Worm (Caenorhabditis elegans) whole organism, young adult: ENCODE data around the gene frg-1.

Source experiments
- B0336.3 ChIP-seq: fragments of 200-800 bp; sonication (Bioruptor generic); IDR thresholded peaks from 2 replicates; pipeline ENCODE4 v1.3.6; 2022; ENCODE audit warnings: missing genetic modification characterization, missing compliant biosample characterization
- F10E7.11 ChIP-seq: sonication (generic microtip); optimal IDR thresholded peaks from 2 replicates; lab custom pipeline; 2017; ENCODE audit warnings: mild to moderate bottlenecking, missing genetic modification characterization, moderate library complexity, missing compliant biosample characterization
- F39B2.1 ChIP-seq: fragments of 200-800 bp; sonication (Bioruptor generic); IDR thresholded peaks from 2 replicates; pipeline ENCODE4 v1.3.6; 2022; ENCODE audit warnings: missing genetic modification reagents, missing genetic modification characterization, missing compliant biosample characterization
- F49E8.2 ChIP-seq: sonication (generic microtip); optimal IDR thresholded peaks from 3 replicates; lab custom pipeline; 2017; ENCODE audit warnings: missing genetic modification characterization, mild to moderate bottlenecking, missing compliant biosample characterization, antibody characterized with exemption, moderate library complexity; ENCODE audit not compliant: insufficient read depth
- F52B5.7 ChIP-seq: sonication (generic microtip); optimal IDR thresholded peaks from 2 replicates; lab custom pipeline; 2016; ENCODE audit warnings: mild to moderate bottlenecking, missing genetic modification characterization, missing compliant biosample characterization
- F57A8.1 ChIP-seq: fragments of 200-800 bp; sonication (Bioruptor generic); optimal IDR thresholded peaks from 2 replicates; lab custom pipeline; 2018; ENCODE audit warnings: mild to moderate bottlenecking, missing genetic modification characterization, moderate library complexity, missing compliant biosample characterization
- F57C9.4 ChIP-seq: sonication (generic microtip); optimal IDR thresholded peaks from 2 replicates; lab custom pipeline; 2017; ENCODE audit warnings: mild to moderate bottlenecking, missing genetic modification characterization, missing compliant biosample characterization
- Y95B8A.8 ChIP-seq: fragments of 200-800 bp; sonication (Bioruptor generic); IDR thresholded peaks from 2 replicates; pipeline ENCODE4 v1.3.6; 2022; ENCODE audit warnings: missing genetic modification reagents, missing genetic modification characterization, missing compliant biosample characterization
- aptf-3 ChIP-seq: fragments of 200-800 bp; sonication (Bioruptor generic); IDR thresholded peaks from 2 replicates; pipeline ENCODE4 v1.3.6; 2022; ENCODE audit warnings: missing genetic modification characterization, missing compliant biosample characterization
- attf-3 ChIP-seq: fragments of 200-800 bp; sonication (Bioruptor generic); conservative IDR thresholded peaks from 2 replicates; pipeline ENCODE4 v1.3.6; 2022; ENCODE audit warnings: missing genetic modification reagents, missing genetic modification characterization, missing compliant biosample characterization
- attf-5 ChIP-seq: fragments of 200-800 bp; sonication (Bioruptor generic); optimal IDR thresholded peaks from 2 replicates; lab custom pipeline; 2018; ENCODE audit warnings: mild to moderate bottlenecking, missing genetic modification characterization, missing compliant biosample characterization
- attf-6 ChIP-seq: fragments of 200-800 bp; sonication (Bioruptor generic); IDR thresholded peaks from 2 replicates; pipeline ENCODE4 v1.3.6; 2022; ENCODE audit warnings: missing genetic modification reagents, missing genetic modification characterization, missing compliant biosample characterization
- ceh-27 ChIP-seq: fragments of 200-800 bp; sonication (Bioruptor generic); optimal IDR thresholded peaks from 2 replicates; lab custom pipeline; 2018; ENCODE audit warnings: mild to moderate bottlenecking, missing genetic modification characterization, moderate library complexity, missing compliant biosample characterization
- ceh-91 ChIP-seq: fragments of 200-800 bp; sonication (Bioruptor generic); IDR thresholded peaks from 2 replicates; pipeline ENCODE4 v1.3.6; 2022; ENCODE audit warnings: missing genetic modification reagents, missing genetic modification characterization, missing compliant biosample characterization
- chd-7 ChIP-seq: sonication (generic microtip); optimal IDR thresholded peaks from 2 replicates; lab custom pipeline; 2016; ENCODE audit warnings: mild to moderate bottlenecking, missing genetic modification characterization, moderate library complexity, missing compliant biosample characterization
- dpff-1 ChIP-seq: sonication (generic microtip); optimal IDR thresholded peaks from 2 replicates; lab custom pipeline; 2017; ENCODE audit warnings: mild to moderate bottlenecking, missing genetic modification characterization, missing compliant biosample characterization
- dpl-1 ChIP-seq: fragments of 150-350 bp; optimal IDR thresholded peaks from 2 replicates; lab custom pipeline; 2014; ENCODE audit warnings: missing biosample characterization, missing genetic modification reagents, missing genetic modification characterization
- egl-18 ChIP-seq: fragments of 200-800 bp; sonication (Bioruptor generic); IDR thresholded peaks from 2 replicates; pipeline ENCODE4 v1.3.6; 2022; ENCODE audit warnings: missing genetic modification reagents, missing genetic modification characterization, missing compliant biosample characterization
- ekl-4 ChIP-seq: fragments of 200-800 bp; sonication (Bioruptor generic); IDR thresholded peaks from 2 replicates; pipeline ENCODE4 v1.3.6; 2022; ENCODE audit warnings: missing genetic modification reagents, missing genetic modification characterization, missing compliant biosample characterization
- hmg-1.2 ChIP-seq: fragments of 200-800 bp; sonication (Bioruptor generic); IDR thresholded peaks from 2 replicates; pipeline ENCODE4 v1.3.6; 2022; ENCODE audit warnings: missing genetic modification reagents, missing genetic modification characterization, missing compliant biosample characterization
- lag-1 ChIP-seq: fragments of 200-800 bp; sonication (Bioruptor generic); IDR thresholded peaks from 2 replicates; pipeline ENCODE4 v1.3.6; 2022; ENCODE audit warnings: missing genetic modification reagents, missing genetic modification characterization, missing compliant biosample characterization
- let-526 ChIP-seq: fragments of 200-800 bp; sonication (Bioruptor generic); IDR thresholded peaks from 2 replicates; pipeline ENCODE4 v1.3.6; 2022; ENCODE audit warnings: missing genetic modification reagents, missing genetic modification characterization, missing compliant biosample characterization
- lsy-27 ChIP-seq: sonication (generic microtip); optimal IDR thresholded peaks from 2 replicates; lab custom pipeline; 2017; ENCODE audit warnings: missing genetic modification characterization, mild to moderate bottlenecking, missing compliant biosample characterization, antibody characterized with exemption, missing genotype, borderline replicate concordance; ENCODE audit not compliant: insufficient read depth
- madf-8 ChIP-seq: fragments of 200-800 bp; sonication (Bioruptor generic); conservative IDR thresholded peaks from 2 replicates; pipeline ENCODE4 v1.3.6; 2022; ENCODE audit warnings: missing genetic modification reagents, missing genetic modification characterization, missing compliant biosample characterization
- mcd-1 ChIP-seq: fragments of 200-800 bp; sonication (Bioruptor generic); IDR thresholded peaks from 2 replicates; pipeline ENCODE4 v1.3.6; 2022; ENCODE audit warnings: missing genetic modification reagents, missing genetic modification characterization, missing compliant biosample characterization
- mxl-1 ChIP-seq: sonication (generic microtip); optimal IDR thresholded peaks from 2 replicates; lab custom pipeline; 2016; ENCODE audit warnings: missing genetic modification characterization, missing compliant biosample characterization
- nfya-1 ChIP-seq: sonication (generic microtip); optimal IDR thresholded peaks from 2 replicates; lab custom pipeline; 2017; ENCODE audit warnings: antibody characterized with exemption, missing compliant biosample characterization, missing genetic modification characterization, borderline replicate concordance; ENCODE audit not compliant: insufficient read depth
- nfyb-1 ChIP-seq: fragments of 200-800 bp; sonication (Bioruptor generic); IDR thresholded peaks from 2 replicates; pipeline ENCODE4 v1.3.6; 2022; ENCODE audit warnings: missing genetic modification reagents, missing genetic modification characterization, missing compliant biosample characterization
- nhr-179 ChIP-seq: sonication (generic microtip); optimal IDR thresholded peaks from 2 replicates; lab custom pipeline; 2016; ENCODE audit warnings: mild to moderate bottlenecking, missing genetic modification characterization, missing compliant biosample characterization
- pbrm-1 ChIP-seq: fragments of 200-800 bp; sonication (Bioruptor generic); IDR thresholded peaks from 2 replicates; pipeline ENCODE4 v1.3.6; 2022; ENCODE audit warnings: missing genetic modification reagents, missing genetic modification characterization, missing compliant biosample characterization
- rcor-1 ChIP-seq: fragments of 200-800 bp; sonication (Bioruptor generic); IDR thresholded peaks from 2 replicates; pipeline ENCODE4 v1.3.6; 2022; ENCODE audit warnings: missing genetic modification reagents, missing genetic modification characterization, missing compliant biosample characterization
- tbp1 ChIP-seq: fragments of 200-800 bp; sonication (Bioruptor generic); optimal IDR thresholded peaks from 2 replicates; lab custom pipeline; 2018; ENCODE audit warnings: mild to moderate bottlenecking, missing genetic modification characterization, missing compliant biosample characterization
- zfh-2 ChIP-seq: fragments of 200-800 bp; sonication (Bioruptor generic); conservative IDR thresholded peaks from 2 replicates; pipeline ENCODE4 v1.3.6; 2022; ENCODE audit warnings: missing genetic modification reagents, missing genetic modification characterization, missing compliant biosample characterization
- zim-3 ChIP-seq: sonication (generic microtip); optimal IDR thresholded peaks from 2 replicates; lab custom pipeline; 2017; ENCODE audit warnings: mild to moderate bottlenecking, missing genetic modification characterization, moderate library complexity, missing compliant biosample characterization
- ztf-3 ChIP-seq: fragments of 200-800 bp; sonication (Bioruptor generic); optimal IDR thresholded peaks from 2 replicates; lab custom pipeline; 2018; ENCODE audit warnings: mild to moderate bottlenecking, missing genetic modification characterization, missing compliant biosample characterization

Gene frg-1

DNA sequence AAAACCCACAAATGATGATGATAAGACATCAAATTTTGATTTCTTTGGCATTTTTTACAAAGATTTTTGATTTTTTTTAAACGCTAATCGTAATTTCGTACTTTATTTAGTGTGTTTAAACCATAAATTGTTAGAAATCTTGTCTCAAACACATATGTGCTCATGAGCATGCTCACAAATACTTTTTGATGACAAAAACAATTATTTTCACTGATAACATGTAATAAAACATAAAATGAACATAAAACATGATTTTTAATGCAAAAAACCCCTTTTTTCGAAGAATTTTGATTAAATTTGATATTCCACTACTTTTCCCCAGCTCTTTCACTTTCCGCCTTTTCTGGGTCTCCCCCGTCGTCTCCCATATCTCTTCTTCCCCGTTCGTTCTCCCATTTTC is 46.2 kb upstream of the frg-1 start:
- no peak for TF ChIP-seq ceh-91 (GFP tag; lab: Robert Waterston, UW)
- TF ChIP-seq mxl-1 (tag; lab: Kevin White, UChicago), result no peak
- TF ChIP-seq hmg-1.2 (GFP tag; lab: Robert Waterston, UW), result no peak
- TF ChIP-seq pbrm-1 (GFP tag; lab: Robert Waterston, UW), result no peak
- TF ChIP-seq lsy-27 (tag; lab: Kevin White, UChicago), result no peak
- no peak for TF ChIP-seq let-526 (GFP tag; lab: Robert Waterston, UW)
- no peak for TF ChIP-seq nfya-1 (tag; lab: Kevin White, UChicago)
- TF ChIP-seq F57C9.4 (tag; lab: Kevin White, UChicago), result no peak
- TF ChIP-seq F39B2.1 (GFP tag; lab: Robert Waterston, UW), result no peak
- TF ChIP-seq rcor-1 (GFP tag; lab: Robert Waterston, UW), result no peak

DNA sequence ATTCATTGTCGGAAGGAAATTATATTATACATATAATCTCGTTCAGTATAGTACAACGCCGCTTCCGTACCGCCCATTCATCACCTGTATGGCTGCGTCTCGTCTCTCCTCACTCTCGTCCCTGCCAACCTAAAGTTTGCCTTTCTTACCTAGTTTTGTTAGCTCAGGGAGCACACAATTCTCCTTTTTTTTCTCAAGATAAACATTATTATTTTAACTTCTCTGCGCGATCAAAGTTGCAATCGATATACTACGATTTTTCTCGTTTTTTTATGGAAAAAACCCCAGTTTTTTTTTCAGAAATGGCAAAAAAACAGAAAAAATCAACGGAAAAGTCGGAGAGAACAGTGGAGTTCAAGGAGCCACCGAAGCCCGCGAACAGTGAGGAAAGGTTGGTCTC is 44.5 kb upstream of the frg-1 start, which contains the start of gene epg-3:
epg-3 (plus strand) TSS at position 301 of the 400 bp plus-strand sequence.
- no peak for TF ChIP-seq B0336.3 (GFP tag; lab: Robert Waterston, UW)
- TF ChIP-seq aptf-3 (GFP tag; lab: Robert Waterston, UW), result no peak
- TF ChIP-seq ztf-3 (GFP tag; lab: Kevin White, UChicago), result no peak
- TF ChIP-seq madf-8 (GFP tag; lab: Robert Waterston, UW), result no peak
- TF ChIP-seq lag-1, result no peak
- TF ChIP-seq egl-18 (GFP tag; lab: Robert Waterston, UW), result no peak
- no peak for TF ChIP-seq attf-5
- TF ChIP-seq F49E8.2, result no peak
- TF ChIP-seq F57A8.1, result no peak
- TF ChIP-seq F10E7.11 (tag; lab: Kevin White, UChicago), result no peak
- no peak for TF ChIP-seq attf-3 (GFP tag; lab: Robert Waterston, UW)
- TF ChIP-seq tbp1 (GFP tag; lab: Kevin White, UChicago), result no peak
- no peak for TF ChIP-seq dpl-1 (GFP tag; lab: Kevin White, UChicago)
- TF ChIP-seq mxl-1 (tag; lab: Kevin White, UChicago), result no peak
- no peak for TF ChIP-seq nhr-179
- TF ChIP-seq ekl-4 (GFP tag; lab: Robert Waterston, UW), result no peak

DNA sequence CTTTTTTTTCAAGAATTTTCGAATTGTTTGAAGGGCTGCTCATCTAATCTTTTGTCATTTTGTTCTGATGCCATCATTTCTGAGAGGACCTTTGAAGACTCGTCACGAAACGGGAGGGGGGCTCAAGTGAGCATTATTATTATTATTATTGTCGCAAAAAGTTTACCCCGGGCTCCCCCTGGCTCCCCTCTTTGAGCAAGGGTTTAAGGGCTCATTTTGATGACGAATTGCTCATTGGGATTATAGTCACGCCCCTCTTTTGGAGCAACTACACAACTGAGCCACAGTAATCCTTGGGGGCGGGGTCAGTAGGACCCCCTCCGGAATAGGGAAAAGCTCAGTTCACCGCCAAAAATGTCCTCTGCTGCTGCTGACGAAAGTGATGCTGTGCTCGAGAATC is 36.7 kb upstream of the frg-1 start, which contains the start of gene unc-25:
unc-25 (plus strand) TSS at position 345 of the 400 bp plus-strand sequence.
- TF ChIP-seq Y95B8A.8 (GFP tag; lab: Robert Waterston, UW), result no peak
- 0 out of 2 replicates have a peak, but pooled peaks have one; percentile 49 for TF ChIP-seq attf-6
- no peak for TF ChIP-seq mcd-1
- 0 out of 2 replicates have a peak, but pooled peaks have one; percentile 16 for TF ChIP-seq zfh-2 (GFP tag; lab: Robert Waterston, UW)
- no peak for TF ChIP-seq dpff-1
- TF ChIP-seq ceh-27 (GFP tag; lab: Kevin White, UChicago), result peak; percentile 70
- peak; percentile 43 for TF ChIP-seq zim-3 (tag; lab: Kevin White, UChicago)
- no peak for TF ChIP-seq nfyb-1 (GFP tag; lab: Robert Waterston, UW)
- TF ChIP-seq chd-7 (tag; lab: Kevin White, UChicago), result peak; percentile 17
- TF ChIP-seq F52B5.7 (tag; lab: Kevin White, UChicago), result peak; percentile 48
- TF ChIP-seq, all 124 proteins: peak for 6

DNA sequence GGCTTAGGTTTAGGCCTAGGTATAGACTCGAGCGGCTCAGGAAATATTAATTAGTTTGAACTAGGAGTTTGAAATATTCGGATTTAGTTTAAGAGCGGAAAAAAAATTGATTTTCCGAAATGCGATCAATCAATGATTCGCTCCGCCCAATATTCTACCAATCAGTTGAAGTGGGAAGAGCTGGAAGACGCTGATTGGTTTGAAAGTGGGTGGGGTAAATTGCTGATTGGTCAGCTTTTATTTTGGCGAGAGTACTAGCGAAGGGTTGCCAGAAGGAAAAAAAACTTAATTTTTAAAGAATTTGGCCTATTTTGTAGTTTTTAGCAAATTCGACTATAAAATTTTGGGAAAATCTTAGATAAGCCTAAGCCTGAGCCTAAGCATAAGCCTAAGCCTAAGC is 34.9 kb upstream of the frg-1 start:
- TF ChIP-seq nfyb-1 (GFP tag; lab: Robert Waterston, UW), result 0 out of 2 replicates have a peak, but pooled peaks have one; percentile 66
- TF ChIP-seq zim-3 (tag; lab: Kevin White, UChicago), result no peak
- TF ChIP-seq, all 124 proteins: peak for 1
